Worm (Caenorhabditis elegans): ENCODE results near the gene ttbk-2.2.

ce11 chrIV:5086961-5087326 is 20.2 kb upstream of the ttbk-2.2 start:
- no peak for TF ChIP-seq ZK546.5 (tag; optimal IDR thresholded peaks at IDR 0.05)
- no peak for TF ChIP-seq nhr-23 (tag; optimal IDR thresholded peaks at IDR 0.05)
- no peak for TF ChIP-seq lin-39 (tag; optimal IDR thresholded peaks at IDR 0.05)
- no peak for TF ChIP-seq fos-1 (tag; optimal IDR thresholded peaks at IDR 0.05)
- TF ChIP-seq nhr-12 (tag; optimal IDR thresholded peaks at IDR 0.05) = no peak
- TF ChIP-seq ama-1 (optimal IDR thresholded peaks at IDR 0.05) = no peak
- no peak for TF ChIP-seq lsy-2 (tag; optimal IDR thresholded peaks at IDR 0.05)
- TF ChIP-seq ceh-16 (tag; optimal IDR thresholded peaks at IDR 0.05) = no peak
- no peak for TF ChIP-seq lin-13 (GFP tag; optimal IDR thresholded peaks at IDR 0.05)
- TF ChIP-seq mdl-1 (tag; optimal IDR thresholded peaks at IDR 0.05) = no peak
- no peak for TF ChIP-seq snpc-4 (tag; optimal IDR thresholded peaks at IDR 0.05)
- TF ChIP-seq nhr-237 (tag; optimal IDR thresholded peaks at IDR 0.05) = no peak
- no peak for TF ChIP-seq elt-1 (tag; optimal IDR thresholded peaks at IDR 0.05)
- no peak for TF ChIP-seq unc-55 (GFP tag; optimal IDR thresholded peaks at IDR 0.05)
